Worm (Caenorhabditis elegans) whole organism, late embryonic: ENCODE results near the gene pals-31.

Experiments
- ama-1 ChIP-seq: fragments of 150-350 bp; optimal IDR thresholded peaks from 2 replicates; lab custom pipeline; 2014
- ceh-18 ChIP-seq: sonication (generic microtip); optimal IDR thresholded peaks from 2 replicates; lab custom pipeline; 2016; ENCODE audit warnings: missing genetic modification characterization, missing compliant biosample characterization
- hlh-6 ChIP-seq: sonication (generic microtip); optimal IDR thresholded peaks from 2 replicates; lab custom pipeline; 2016; ENCODE audit warnings: missing genotype, missing genetic modification characterization, missing compliant biosample characterization
- madf-2 ChIP-seq: sonication (generic microtip); optimal IDR thresholded peaks from 2 replicates; lab custom pipeline; 2017; ENCODE audit warnings: missing genetic modification characterization, missing compliant biosample characterization
- nfya-1 ChIP-seq: sonication (generic microtip); optimal IDR thresholded peaks from 2 replicates; lab custom pipeline; 2017; ENCODE audit warnings: missing genetic modification characterization, mild to moderate bottlenecking, missing compliant biosample characterization, antibody characterized with exemption, moderate library complexity
- pha-4 ChIP-seq: fragments of 150-350 bp; optimal IDR thresholded peaks from 2 replicates; lab custom pipeline; 2018; ENCODE audit warnings: missing biosample characterization, missing genetic modification reagents, missing genetic modification characterization
- sox-4 ChIP-seq: sonication (generic microtip); optimal IDR thresholded peaks from 2 replicates; lab custom pipeline; 2017; ENCODE audit warnings: mild to moderate bottlenecking, missing genetic modification characterization, inconsistent platforms, missing compliant biosample characterization

DNA sequence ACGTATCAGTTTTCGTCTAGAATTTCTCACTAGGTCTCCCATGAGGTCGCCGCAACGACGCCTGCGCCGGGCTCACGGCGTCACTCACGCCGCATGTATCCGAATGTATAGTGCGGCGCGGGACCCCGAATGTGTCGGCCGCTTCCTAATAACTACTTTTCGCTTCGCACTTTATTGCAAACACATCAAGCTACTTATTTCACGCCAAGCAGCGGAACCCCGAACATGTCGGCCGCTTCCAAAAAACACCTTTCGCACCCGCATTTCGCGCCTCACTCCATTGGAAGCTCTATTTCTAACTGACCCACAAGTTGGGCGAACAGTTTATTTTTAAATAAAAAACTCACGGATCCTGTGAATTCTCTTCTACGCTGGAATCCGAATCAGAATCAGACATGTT lies 39.7 kb downstream of the pals-31 start:
- no peak for TF ChIP-seq sox-4 (tag; lab: Kevin White, UChicago)
- no peak for TF ChIP-seq hlh-6
- no peak for TF ChIP-seq madf-2 (tag; lab: Kevin White, UChicago)
- TF ChIP-seq ama-1 (lab: Kevin White, UChicago) = no peak
- no peak for TF ChIP-seq pha-4 (tag; lab: Kevin White, UChicago)
- TF ChIP-seq nfya-1 (tag; lab: Kevin White, UChicago) = no peak
- no peak for TF ChIP-seq ceh-18
